Worm (Caenorhabditis elegans) whole organism, L4/young adult: ENCODE data around the gene emb-1.

Source experiments
- W03F9.2 ChIP-seq: fragments of 150-350 bp; optimal IDR thresholded peaks from 2 replicates; lab custom pipeline; 2014; ENCODE audit warnings: missing biosample characterization, missing genetic modification characterization
- dao-5 ChIP-seq: sonication (generic microtip); optimal IDR thresholded peaks from 2 replicates; lab custom pipeline; 2016; ENCODE audit warnings: missing genotype, missing genetic modification characterization, moderate library complexity, missing compliant biosample characterization
- him-1 ChIP-seq: sonication (generic microtip); optimal IDR thresholded peaks from 2 replicates; lab custom pipeline; 2016; ENCODE audit warnings: missing genotype, missing genetic modification reagents, missing genetic modification characterization, missing compliant biosample characterization

ce11 chrIII:5169699-5170098, 3.5 kb upstream of the emb-1 start, which contains the start of gene ulp-1:
- no peak for TF ChIP-seq him-1 (tag; lab: Kevin White, UChicago)
- TF ChIP-seq W03F9.2, result no peak
- no peak for TF ChIP-seq dao-5 (tag; lab: Kevin White, UChicago)
